Worm (Caenorhabditis elegans) whole organism, midembryonic: ENCODE measurements around the gene efhc-1.

Experiments used
- T22C8.4 ChIP-seq: fragments of 200-800 bp; sonication (Bioruptor generic); IDR thresholded peaks from 2 replicates; pipeline ENCODE4 v1.3.6; 2022; ENCODE audit warnings: missing genetic modification characterization, missing compliant biosample characterization
- cog-1 ChIP-seq: sonication (generic microtip); optimal IDR thresholded peaks from 2 replicates; lab custom pipeline; 2016; ENCODE audit warnings: missing genetic modification characterization, missing compliant biosample characterization
- flt-1 ChIP-seq: fragments of 200-800 bp; sonication (Bioruptor generic); IDR thresholded peaks from 2 replicates; pipeline ENCODE4 v1.3.6; 2022; ENCODE audit warnings: missing genetic modification characterization, missing compliant biosample characterization
- klf-2 ChIP-seq: fragments of 200-800 bp; sonication (Bioruptor generic); conservative IDR thresholded peaks from 2 replicates; pipeline ENCODE4 v1.3.6; 2022; ENCODE audit warnings: missing genetic modification reagents, missing genetic modification characterization, missing compliant biosample characterization
- med-1 ChIP-seq: sonication (generic microtip); optimal IDR thresholded peaks from 2 replicates; lab custom pipeline; 2017; ENCODE audit warnings: missing genetic modification characterization, mild to moderate bottlenecking, missing compliant biosample characterization, antibody characterized with exemption, missing genetic modification reagents; ENCODE audit not compliant: insufficient read depth
- ref-1 ChIP-seq: fragments of 200-800 bp; sonication (Bioruptor generic); conservative IDR thresholded peaks from 2 replicates; pipeline ENCODE4 v1.3.6; 2022; ENCODE audit warnings: missing genetic modification reagents, missing genetic modification characterization, missing compliant biosample characterization
- tab-1 ChIP-seq: fragments of 200-800 bp; sonication (Bioruptor generic); IDR thresholded peaks from 2 replicates; pipeline ENCODE4 v1.3.6; 2022; ENCODE audit warnings: missing genetic modification characterization, missing compliant biosample characterization
- ztf-23 ChIP-seq: fragments of 200-800 bp; sonication (Bioruptor generic); IDR thresholded peaks from 2 replicates; pipeline ENCODE4 v1.3.6; 2022; ENCODE audit warnings: missing genetic modification reagents, missing genetic modification characterization, missing compliant biosample characterization
- ztf-29 ChIP-seq: fragments of 200-800 bp; sonication (Bioruptor generic); IDR thresholded peaks from 2 replicates; pipeline ENCODE4 v1.3.6; 2022; ENCODE audit warnings: missing genetic modification reagents, missing genetic modification characterization, missing compliant biosample characterization

efhc-1 gene

DNA sequence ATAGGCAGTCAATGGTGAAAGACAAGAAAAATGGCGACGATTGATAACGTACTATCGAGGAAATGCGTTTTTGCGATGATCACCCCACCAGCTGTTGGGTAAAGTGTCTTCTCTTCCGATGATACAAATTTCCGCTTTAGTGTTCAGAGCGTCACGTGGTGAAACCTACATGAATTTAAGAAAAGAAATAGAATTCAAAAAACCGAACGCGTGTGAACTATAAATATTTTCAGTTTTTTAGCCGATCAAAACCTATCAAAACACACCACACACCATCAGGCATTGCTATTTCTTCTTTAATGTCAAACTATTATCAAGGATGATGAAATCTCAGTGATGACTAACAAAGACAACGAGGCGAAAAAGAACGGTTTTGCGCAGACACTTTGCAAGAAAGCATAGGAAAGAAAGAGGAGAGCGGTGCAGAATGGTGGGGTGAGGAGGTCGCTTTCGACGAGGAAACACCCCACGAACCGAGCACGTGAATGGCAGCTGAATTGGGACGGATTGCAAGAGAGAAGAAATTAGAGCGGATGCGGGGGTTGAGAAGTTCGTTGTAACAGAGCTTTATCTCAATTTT is 26.1 kb upstream of the efhc-1 start:
- TF ChIP-seq cog-1 (tag; lab: Kevin White, UChicago): peak; percentile 20
- TF ChIP-seq med-1 (GFP tag; lab: Kevin White, UChicago): no peak
- no peak for TF ChIP-seq flt-1
- TF ChIP-seq T22C8.4 (GFP tag; lab: Robert Waterston, UW): no peak
- no peak for TF ChIP-seq ref-1

DNA sequence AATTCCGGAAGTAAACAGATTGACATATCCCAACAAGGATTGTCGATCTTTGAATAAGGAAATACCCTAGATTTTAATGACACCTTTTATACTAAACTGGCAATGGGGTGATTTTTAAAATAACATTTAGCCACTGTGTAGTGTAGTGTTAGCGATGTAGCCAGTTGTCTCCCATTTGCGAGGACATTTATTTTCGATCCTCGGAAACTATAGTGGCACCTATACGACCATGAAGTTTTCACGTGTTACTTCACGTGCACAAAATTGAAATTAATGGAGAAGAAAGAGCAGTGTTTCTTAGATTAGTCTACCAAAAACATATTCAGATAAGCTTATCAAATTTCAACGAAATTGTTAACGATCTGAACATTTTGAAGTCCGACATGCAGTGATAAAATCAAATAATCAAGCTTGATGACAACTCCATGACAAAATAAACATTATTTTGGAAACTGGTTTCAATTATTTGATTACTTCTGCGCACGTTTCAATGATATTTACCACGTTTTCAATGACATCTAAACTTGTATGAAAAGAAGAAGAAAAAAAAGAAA is 24.8 kb upstream of the efhc-1 start, which contains the start of gene R07E3.4:
Gene R07E3.4, minus strand, starts transcription at position 51 of the 554 bp plus-strand sequence.
- TF ChIP-seq klf-2 (GFP tag; lab: Robert Waterston, UW) (no peak), ztf-23 (GFP tag; lab: Robert Waterston, UW) (no peak), cog-1 (tag; lab: Kevin White, UChicago) (no peak)

DNA sequence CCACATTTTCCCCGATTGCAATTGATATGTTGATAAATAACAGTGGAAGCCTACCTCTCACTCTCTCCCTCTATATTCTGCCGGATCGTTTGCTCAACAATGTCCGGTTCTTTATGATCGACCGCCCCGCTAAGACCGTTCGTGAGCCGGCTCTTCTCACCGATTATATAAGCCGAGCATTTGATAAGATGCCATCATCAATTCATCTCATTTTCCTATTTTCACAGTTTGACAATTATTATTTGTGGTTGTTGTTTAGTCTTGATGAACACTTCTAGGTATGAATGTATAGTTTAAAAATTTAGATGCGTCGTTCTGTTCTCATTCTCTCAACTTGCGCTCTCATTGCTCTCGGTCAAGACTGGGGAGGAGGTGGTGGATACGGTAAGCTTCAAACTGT is 22.0 kb upstream of the efhc-1 start, which contains the start of gene idpa-3:
Gene idpa-3, plus strand, starts transcription at position 301 of the 400 bp plus-strand sequence.
- TF ChIP-seq cog-1 (tag; lab: Kevin White, UChicago) (no peak), ztf-23 (GFP tag; lab: Robert Waterston, UW) (no peak), flt-1 (no peak), ztf-29 (GFP tag; lab: Robert Waterston, UW) (no peak), ref-1 (no peak), med-1 (GFP tag; lab: Kevin White, UChicago) (no peak), klf-2 (GFP tag; lab: Robert Waterston, UW) (no peak), tab-1 (GFP tag; lab: Robert Waterston, UW) (no peak), T22C8.4 (GFP tag; lab: Robert Waterston, UW) (no peak)

DNA sequence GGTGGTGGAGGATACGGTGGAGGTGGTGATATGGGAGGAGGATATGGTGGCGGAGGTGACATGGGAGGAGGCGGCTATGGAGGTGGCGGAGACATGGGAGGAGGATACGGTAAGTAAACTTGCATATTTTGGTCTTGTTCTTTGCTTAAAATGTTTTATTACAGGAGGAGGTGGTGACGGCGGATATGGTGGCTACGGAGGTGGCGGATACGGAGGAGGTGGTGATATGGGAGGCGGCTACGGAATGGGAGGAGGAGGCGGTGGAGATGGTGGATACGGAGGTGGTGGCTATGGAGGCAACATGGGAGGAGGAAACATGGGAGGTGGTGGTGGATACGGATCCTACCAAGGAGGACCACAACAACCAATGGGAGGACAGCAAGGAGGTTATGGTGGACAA is 21.6 kb upstream of the efhc-1 start:
- TF ChIP-seq med-1 (GFP tag; lab: Kevin White, UChicago): no peak
- 0 out of 2 replicates have a peak, but pooled peaks have one; percentile 45 for TF ChIP-seq ztf-23 (GFP tag; lab: Robert Waterston, UW)

DNA sequence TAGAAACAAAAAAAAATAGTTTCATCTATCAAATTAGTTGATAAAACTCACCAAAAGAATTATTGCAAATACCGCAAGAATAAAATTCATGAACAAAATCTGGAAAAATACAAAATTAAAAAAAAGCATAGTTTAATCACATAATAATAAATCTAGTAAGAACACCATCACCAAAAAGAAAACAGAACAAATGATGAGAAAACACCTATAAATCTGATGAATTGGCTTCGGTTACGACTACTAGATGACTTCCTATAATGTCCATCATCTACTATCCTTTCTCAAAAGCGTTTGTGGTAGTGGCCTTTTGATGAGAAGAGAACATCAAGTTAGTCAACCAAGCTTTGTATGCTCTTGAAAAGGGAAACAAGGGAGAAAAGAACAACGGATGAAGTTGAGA is 20.1 kb upstream of the efhc-1 start, which contains the start of gene cut-5:
Gene cut-5, minus strand, starts transcription at position 101 of the 400 bp plus-strand sequence.
- TF ChIP-seq ztf-29 (GFP tag; lab: Robert Waterston, UW): no peak
- TF ChIP-seq ref-1: no peak
- no peak for TF ChIP-seq klf-2 (GFP tag; lab: Robert Waterston, UW)
- no peak for TF ChIP-seq cog-1 (tag; lab: Kevin White, UChicago)
- TF ChIP-seq flt-1: no peak
- TF ChIP-seq med-1 (GFP tag; lab: Kevin White, UChicago): no peak
- no peak for TF ChIP-seq ztf-23 (GFP tag; lab: Robert Waterston, UW)
- no peak for TF ChIP-seq tab-1 (GFP tag; lab: Robert Waterston, UW)
- TF ChIP-seq T22C8.4 (GFP tag; lab: Robert Waterston, UW): no peak

DNA sequence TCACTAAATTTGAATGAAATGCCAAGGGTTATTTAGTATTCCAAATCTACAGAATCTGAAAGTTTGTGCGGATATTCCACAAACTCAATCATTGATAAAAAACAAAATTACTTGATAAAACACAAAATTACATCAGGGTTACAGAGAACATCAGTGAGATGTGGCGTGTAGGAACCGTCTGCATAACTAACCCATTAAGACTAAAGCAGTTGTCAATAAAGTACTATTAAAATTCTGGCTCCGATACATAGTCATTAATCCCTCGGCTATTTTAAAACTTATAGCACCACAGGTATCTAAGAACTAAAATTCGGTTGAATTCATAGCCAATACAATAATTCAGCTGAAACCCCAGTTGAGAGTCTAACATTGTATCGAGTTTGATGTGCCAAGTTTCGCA is 19.4 kb upstream of the efhc-1 start:
- TF ChIP-seq T22C8.4 (GFP tag; lab: Robert Waterston, UW): no peak
- TF ChIP-seq ztf-29 (GFP tag; lab: Robert Waterston, UW): no peak
- TF ChIP-seq med-1 (GFP tag; lab: Kevin White, UChicago): no peak
- no peak for TF ChIP-seq flt-1
- TF ChIP-seq ztf-23 (GFP tag; lab: Robert Waterston, UW): no peak
- TF ChIP-seq klf-2 (GFP tag; lab: Robert Waterston, UW): no peak
- no peak for TF ChIP-seq ref-1
- no peak for TF ChIP-seq cog-1 (tag; lab: Kevin White, UChicago)
- no peak for TF ChIP-seq tab-1 (GFP tag; lab: Robert Waterston, UW)

DNA sequence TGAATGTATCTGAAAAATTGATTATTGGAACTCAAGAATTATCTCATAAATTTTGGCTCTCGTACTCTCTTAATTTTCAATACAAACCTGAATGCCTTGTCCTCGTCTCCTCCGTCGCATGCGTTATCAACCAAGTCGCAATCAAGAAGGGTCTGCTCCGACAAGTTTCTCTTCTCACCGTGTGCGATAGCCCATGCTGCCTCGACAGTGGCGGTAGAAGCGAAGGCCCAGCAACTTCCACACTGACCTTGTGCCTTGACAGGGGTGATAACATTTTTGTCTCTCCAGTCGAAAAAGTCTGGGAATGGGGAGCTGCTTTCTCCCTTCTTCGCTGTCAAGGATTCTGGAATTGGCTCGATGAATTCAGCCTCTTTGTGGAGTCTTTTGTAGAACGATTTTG is 18.1 kb upstream of the efhc-1 start:
- TF ChIP-seq klf-2 (GFP tag; lab: Robert Waterston, UW) (no peak), ztf-23 (GFP tag; lab: Robert Waterston, UW) (no peak), med-1 (GFP tag; lab: Kevin White, UChicago) (no peak), ref-1 (no peak), flt-1 (no peak), ztf-29 (GFP tag; lab: Robert Waterston, UW) (no peak), cog-1 (tag; lab: Kevin White, UChicago) (no peak), tab-1 (GFP tag; lab: Robert Waterston, UW) (no peak), T22C8.4 (GFP tag; lab: Robert Waterston, UW) (no peak)

DNA sequence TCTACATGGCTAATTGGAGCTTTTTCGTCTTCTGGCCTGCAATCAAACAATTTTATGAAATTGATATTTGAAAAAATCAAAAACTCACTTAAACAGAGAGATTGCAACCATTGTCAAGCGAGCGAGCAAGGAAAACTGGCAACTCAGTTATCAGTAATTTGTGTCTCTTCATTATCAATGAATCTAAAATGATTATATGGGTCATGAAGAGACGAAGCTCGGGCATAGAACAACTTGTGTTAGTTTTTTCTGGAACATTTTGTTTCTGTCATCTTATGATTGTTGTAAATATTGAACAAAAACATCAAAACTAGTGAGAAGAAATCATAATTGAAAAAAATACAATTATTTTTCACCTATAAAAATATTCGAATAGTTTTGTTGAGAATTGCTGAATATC is 17.2 kb upstream of the efhc-1 start, which contains the start of gene R07E3.1:
Gene R07E3.1, minus strand, starts transcription at position 176 of the 400 bp plus-strand sequence.
- TF ChIP-seq cog-1 (tag; lab: Kevin White, UChicago): no peak
- no peak for TF ChIP-seq ztf-29 (GFP tag; lab: Robert Waterston, UW)
- TF ChIP-seq tab-1 (GFP tag; lab: Robert Waterston, UW): no peak
- TF ChIP-seq klf-2 (GFP tag; lab: Robert Waterston, UW): no peak
- no peak for TF ChIP-seq T22C8.4 (GFP tag; lab: Robert Waterston, UW)
- TF ChIP-seq flt-1: no peak
- TF ChIP-seq ztf-23 (GFP tag; lab: Robert Waterston, UW): no peak
- TF ChIP-seq ref-1: no peak

DNA sequence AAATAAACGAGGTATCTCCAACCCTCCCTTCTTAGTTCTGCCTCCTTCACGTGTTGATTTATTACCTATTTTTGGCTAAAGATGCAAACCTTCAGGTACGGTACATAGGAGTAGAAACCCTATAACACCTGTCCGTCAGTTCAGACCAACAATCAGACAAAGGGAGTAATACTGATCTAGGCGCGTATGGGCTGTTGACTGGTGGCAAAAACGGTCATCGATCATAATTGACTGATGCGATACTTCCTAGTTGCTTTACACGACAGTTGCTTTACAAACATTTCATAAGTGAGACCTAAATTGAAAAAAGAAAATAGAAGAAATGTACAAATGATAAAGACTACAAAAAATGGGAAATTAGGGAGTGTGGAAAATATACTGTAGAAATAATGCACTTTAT is 8.0 kb upstream of the efhc-1 start:
- TF ChIP-seq med-1 (GFP tag; lab: Kevin White, UChicago) (no peak), flt-1 (no peak), ref-1 (no peak), cog-1 (tag; lab: Kevin White, UChicago) (no peak), ztf-23 (GFP tag; lab: Robert Waterston, UW) (no peak), tab-1 (GFP tag; lab: Robert Waterston, UW) (no peak), klf-2 (GFP tag; lab: Robert Waterston, UW) (no peak), ztf-29 (GFP tag; lab: Robert Waterston, UW) (no peak), T22C8.4 (GFP tag; lab: Robert Waterston, UW) (no peak)
